Worm (Caenorhabditis elegans) whole organism, mixed stage, embryonic: ENCODE measurements around the gene T25D10.1.

Source experiments
- blmp-1 ChIP-seq: fragments of 150-350 bp; optimal IDR thresholded peaks from 2 replicates; lab custom pipeline; 2014; ENCODE audit warnings: missing biosample characterization, missing genetic modification characterization
- ces-1 ChIP-seq: fragments of 150-350 bp; optimal IDR thresholded peaks from 2 replicates; lab custom pipeline; 2014; ENCODE audit warnings: missing biosample characterization, missing genetic modification reagents, missing genetic modification characterization
- cnd-1 ChIP-seq: fragments of 200-800 bp; sonication (Bioruptor generic); optimal IDR thresholded peaks from 2 replicates; lab custom pipeline; 2018; ENCODE audit warnings: mild to moderate bottlenecking, missing genetic modification characterization, missing compliant biosample characterization
- elt-1 ChIP-seq: sonication (generic microtip); optimal IDR thresholded peaks from 2 replicates; lab custom pipeline; 2017; ENCODE audit warnings: missing genetic modification characterization, mild to moderate bottlenecking, missing compliant biosample characterization, antibody characterized with exemption, moderate library complexity, borderline replicate concordance; ENCODE audit not compliant: insufficient read depth
- mep-1 ChIP-seq: fragments of 150-350 bp; optimal IDR thresholded peaks from 2 replicates; lab custom pipeline; 2017; ENCODE audit warnings: missing biosample characterization, missing genetic modification reagents, missing genetic modification characterization, inconsistent platforms
- nhr-237 ChIP-seq: fragments of 150-350 bp; optimal IDR thresholded peaks from 2 replicates; lab custom pipeline; 2014; ENCODE audit warnings: missing biosample characterization, missing genetic modification characterization
- nhr-28 ChIP-seq: fragments of 150-350 bp; optimal IDR thresholded peaks from 2 replicates; lab custom pipeline; 2014; ENCODE audit warnings: missing biosample characterization, missing genetic modification characterization
- nhr-76 ChIP-seq: sonication (generic microtip); optimal IDR thresholded peaks from 2 replicates; lab custom pipeline; 2017; ENCODE audit warnings: missing biosample characterization, missing genetic modification characterization
- pha-4 ChIP-seq: fragments of 150-350 bp; optimal IDR thresholded peaks from 2 replicates; lab custom pipeline; 2018; ENCODE audit warnings: missing biosample characterization, missing genetic modification reagents, missing genetic modification characterization
- snpc-4 ChIP-seq: fragments of 150-350 bp; optimal IDR thresholded peaks from 2 replicates; lab custom pipeline; 2014; ENCODE audit warnings: missing biosample characterization, missing genetic modification characterization
- unc-120 ChIP-seq: sonication (generic microtip); optimal IDR thresholded peaks from 2 replicates; lab custom pipeline; 2017; ENCODE audit warnings: missing genetic modification characterization, missing compliant biosample characterization; ENCODE audit not compliant: poor library complexity, severe bottlenecking
- unc-39 ChIP-seq: fragments of 150-350 bp; optimal IDR thresholded peaks from 2 replicates; lab custom pipeline; 2014; ENCODE audit warnings: missing biosample characterization, missing genetic modification characterization
- unc-62 ChIP-seq: fragments of 150-350 bp; optimal IDR thresholded peaks from 2 replicates; lab custom pipeline; 2014; ENCODE audit warnings: missing biosample characterization, missing genetic modification reagents, missing genetic modification characterization
- ztf-11 ChIP-seq: fragments of 150-350 bp; optimal IDR thresholded peaks from 2 replicates; lab custom pipeline; 2014; ENCODE audit warnings: missing biosample characterization, missing genetic modification characterization

DNA sequence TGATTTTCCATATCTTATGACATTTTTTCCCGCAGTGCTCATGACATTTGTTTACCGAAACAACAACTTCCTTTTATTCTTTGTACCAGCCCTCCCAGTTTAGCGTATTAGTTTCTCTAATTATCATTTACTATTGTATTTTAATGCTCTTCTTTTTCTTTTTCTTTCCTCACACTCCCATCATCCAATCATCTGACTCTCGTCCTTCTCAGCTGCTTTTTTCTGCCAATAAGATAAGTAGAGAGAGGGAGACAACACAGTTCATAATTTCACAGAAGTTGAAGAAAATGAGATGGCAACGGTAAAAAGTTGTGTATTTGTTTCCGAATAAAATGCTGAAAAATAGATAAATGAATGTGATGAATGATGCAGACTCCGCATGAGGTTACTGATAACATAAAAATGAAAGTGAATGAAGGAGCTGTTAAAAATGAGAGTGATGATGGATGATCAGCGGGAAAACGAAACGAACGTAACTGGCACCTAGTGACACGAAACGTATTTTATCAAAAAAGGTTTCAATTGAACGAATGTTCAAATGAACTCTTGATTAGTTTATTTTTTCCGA, 25.7 kb upstream of the T25D10.1 start:
- TF ChIP-seq nhr-76 (tag; lab: Kevin White, UChicago) (no peak), ces-1 (no peak), unc-39 (no peak), snpc-4 (tag; lab: Kevin White, UChicago) (no peak), nhr-28 (no peak), ztf-11 (tag; lab: Kevin White, UChicago) (no peak), pha-4 (tag; lab: Kevin White, UChicago) (no peak), blmp-1 (tag; lab: Kevin White, UChicago) (no peak), elt-1 (tag; lab: Kevin White, UChicago) (no peak), unc-62 (GFP tag; lab: Kevin White, UChicago) (no peak), mep-1 (no peak), cnd-1 (tag; lab: Kevin White, UChicago) (no peak), nhr-237 (no peak), unc-120 (tag; lab: Kevin White, UChicago) (no peak)
